Worm (Caenorhabditis elegans) whole organism, late embryonic: ENCODE results near the gene Y17G7B.12.

Source experiments
- ahr-1 ChIP-seq: sonication (generic microtip); optimal IDR thresholded peaks from 2 replicates; lab custom pipeline; 2016; ENCODE audit warnings: missing genetic modification characterization, missing compliant biosample characterization
- ama-1 ChIP-seq: fragments of 150-350 bp; optimal IDR thresholded peaks from 2 replicates; lab custom pipeline; 2014
- ceh-14 ChIP-seq: sonication (generic microtip); optimal IDR thresholded peaks from 2 replicates; lab custom pipeline; 2016; ENCODE audit warnings: missing genotype, missing genetic modification characterization, missing compliant biosample characterization
- ceh-34 ChIP-seq: sonication (generic microtip); optimal IDR thresholded peaks from 2 replicates; lab custom pipeline; 2016; ENCODE audit warnings: mild to moderate bottlenecking, missing genetic modification characterization, missing compliant biosample characterization
- ceh-45 ChIP-seq: fragments of 200-800 bp; sonication (Bioruptor generic); IDR thresholded peaks from 2 replicates; pipeline ENCODE4 v1.3.6; 2022; ENCODE audit warnings: missing genetic modification reagents, missing genetic modification characterization, missing compliant biosample characterization
- dmd-4 ChIP-seq: sonication (generic microtip); optimal IDR thresholded peaks from 2 replicates; lab custom pipeline; 2016; ENCODE audit warnings: borderline replicate concordance, missing genetic modification characterization, missing compliant biosample characterization
- ets-4 ChIP-seq: sonication (generic microtip); optimal IDR thresholded peaks from 2 replicates; lab custom pipeline; 2016; ENCODE audit warnings: missing genetic modification characterization, missing compliant biosample characterization
- eyg-1 ChIP-seq: sonication (generic microtip); optimal IDR thresholded peaks from 2 replicates; lab custom pipeline; 2016; ENCODE audit warnings: missing genotype, missing genetic modification characterization, missing compliant biosample characterization
- hlh-30 ChIP-seq: sonication (generic microtip); optimal IDR thresholded peaks from 2 replicates; lab custom pipeline; 2017; ENCODE audit warnings: antibody characterized with exemption, missing genetic modification characterization, missing compliant biosample characterization; ENCODE audit not compliant: insufficient read depth
- lim-6 ChIP-seq: sonication (generic microtip); optimal IDR thresholded peaks from 2 replicates; lab custom pipeline; 2016; ENCODE audit warnings: missing genetic modification characterization, missing compliant biosample characterization
- pag-3 ChIP-seq: sonication (generic microtip); optimal IDR thresholded peaks from 2 replicates; lab custom pipeline; 2016; ENCODE audit warnings: missing compliant biosample characterization, missing genetic modification characterization, borderline replicate concordance
- pha-4 ChIP-seq: fragments of 150-350 bp; optimal IDR thresholded peaks from 2 replicates; lab custom pipeline; 2018; ENCODE audit warnings: missing biosample characterization, missing genetic modification reagents, missing genetic modification characterization
- sox-2 ChIP-seq: fragments of 200-800 bp; sonication (Bioruptor generic); IDR thresholded peaks from 2 replicates; pipeline ENCODE4 v1.3.6; 2022; ENCODE audit warnings: missing genetic modification reagents, missing genetic modification characterization, missing compliant biosample characterization

DNA sequence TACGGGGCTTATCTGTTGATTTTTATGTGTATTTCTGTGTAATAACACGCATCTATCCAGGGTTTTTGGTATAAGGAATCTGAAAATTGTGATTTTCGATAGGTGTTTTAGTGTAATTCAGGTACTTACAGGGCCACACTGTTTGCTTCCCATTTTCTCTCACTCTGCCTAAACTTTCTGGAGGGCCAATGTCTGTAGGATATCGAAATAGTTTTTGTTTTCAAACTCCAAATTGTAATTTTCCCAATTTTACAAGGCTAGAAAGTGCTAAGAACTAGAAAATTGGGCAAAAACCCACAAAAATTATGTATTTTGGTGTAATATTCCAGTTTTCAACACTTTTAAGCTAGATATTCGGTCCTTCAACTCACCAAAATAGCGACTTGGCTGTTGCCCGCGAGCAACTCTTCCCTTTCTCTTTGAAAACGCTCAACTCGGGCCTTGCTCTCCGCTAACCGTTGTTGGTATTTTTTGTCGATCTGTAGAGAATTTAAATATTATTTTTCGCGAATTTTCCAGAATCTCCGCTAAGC, 46.9 kb upstream of the Y17G7B.12 start:
- TF ChIP-seq dmd-4 (tag; lab: Kevin White, UChicago) (no peak), pag-3 (tag; lab: Kevin White, UChicago) (no peak), ahr-1 (no peak), ama-1 (lab: Kevin White, UChicago) (no peak), pha-4 (tag; lab: Kevin White, UChicago) (no peak), lim-6 (tag; lab: Kevin White, UChicago) (no peak), sox-2 (GFP tag; lab: Robert Waterston, UW) (no peak), ceh-45 (GFP tag; lab: Robert Waterston, UW) (no peak), eyg-1 (tag; lab: Kevin White, UChicago) (no peak), ceh-14 (tag; lab: Kevin White, UChicago) (no peak), ets-4 (tag; lab: Kevin White, UChicago) (no peak), hlh-30 (tag; lab: Kevin White, UChicago) (no peak), ceh-34 (tag; lab: Kevin White, UChicago) (no peak)
